Worm (Caenorhabditis elegans): ENCODE results near the gene Y39A1A.9.

DNA sequence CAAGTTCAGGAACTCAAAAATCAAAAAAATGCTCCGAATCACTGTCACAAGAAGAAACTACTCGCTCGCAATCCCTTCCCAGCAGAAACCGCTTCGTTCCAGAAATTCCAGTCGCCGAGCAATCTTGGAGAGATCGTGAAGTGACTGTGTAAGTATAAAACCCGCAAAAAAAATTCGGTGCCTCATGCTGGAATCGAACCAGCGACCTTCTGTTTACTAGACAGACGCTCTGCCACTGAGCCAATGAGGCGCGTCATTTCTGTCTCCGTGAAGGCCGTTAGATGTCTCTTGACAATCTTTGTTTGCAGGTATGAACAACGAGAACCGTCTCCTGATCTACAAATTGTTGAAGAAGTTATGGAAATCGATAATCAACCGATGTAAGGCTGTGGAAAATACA lies 8.7 kb downstream of the Y39A1A.9 start:
- TF ChIP-seq him-1 (tag; optimal IDR thresholded peaks at IDR 0.05) = peak; percentile 45
- peak; percentile 21 for TF ChIP-seq dao-5 (tag; optimal IDR thresholded peaks at IDR 0.05)

All from whole organism, L4/young adult.